Worm (Caenorhabditis elegans) whole organism, L1 larva: ENCODE results near the gene T09A5.5.

Experiments used
- C16A3.4 ChIP-seq: fragments of 150-350 bp; optimal IDR thresholded peaks from 2 replicates; lab custom pipeline; 2014; ENCODE audit warnings: missing biosample characterization, missing genetic modification characterization
- F16B12.6 ChIP-seq: fragments of 150-350 bp; optimal IDR thresholded peaks from 2 replicates; lab custom pipeline; 2014; ENCODE audit warnings: missing biosample characterization, missing genetic modification characterization
- aha-1 ChIP-seq: fragments of 150-350 bp; optimal IDR thresholded peaks from 2 replicates; lab custom pipeline; 2014; ENCODE audit warnings: missing biosample characterization, missing genetic modification characterization
- aly-2 ChIP-seq: fragments of 150-350 bp; optimal IDR thresholded peaks from 2 replicates; lab custom pipeline; 2014; ENCODE audit warnings: missing biosample characterization, missing genetic modification characterization
- blmp-1 ChIP-seq: fragments of 150-350 bp; optimal IDR thresholded peaks from 2 replicates; lab custom pipeline; 2014; ENCODE audit warnings: missing biosample characterization, missing genetic modification characterization
- ceh-82 ChIP-seq, 3 experiments: fragments of 150-350 bp in 1 of 3; sonication (generic microtip) in 2 of 3; optimal IDR thresholded peaks; 2 replicates each; lab custom pipeline; 2014 to 2017; ENCODE audit warnings: missing biosample characterization in 3 of 3, missing genetic modification characterization in 3 of 3
- dpl-1 ChIP-seq, 3 experiments: fragments of 150-350 bp in 2 of 3; sonication (generic microtip) in 1 of 3; optimal IDR thresholded peaks; 2 replicates each; lab custom pipeline; 2014 to 2017; ENCODE audit warnings: missing biosample characterization in 3 of 3, missing genetic modification characterization in 3 of 3, missing genetic modification reagents in 3 of 3
- dsc-1 ChIP-seq: sonication (generic microtip); optimal IDR thresholded peaks from 2 replicates; lab custom pipeline; 2016; ENCODE audit warnings: mild to moderate bottlenecking, missing genetic modification characterization, missing compliant biosample characterization
- efl-1 ChIP-seq, 4 experiments: fragments of 150-350 bp; optimal IDR thresholded peaks in 3 of 4; peaks in 1 of 4; 1 replicate in 1 of 4; 2 replicates in 3 of 4; lab custom pipeline; 2014; ENCODE audit warnings: missing biosample characterization in 2 of 4, missing genetic modification characterization in 2 of 4, missing genetic modification reagents in 2 of 4
- efl-3 ChIP-seq: fragments of 200-800 bp; sonication (Bioruptor generic); optimal IDR thresholded peaks from 2 replicates; lab custom pipeline; 2018; ENCODE audit warnings: mild to moderate bottlenecking, missing genetic modification characterization, missing compliant biosample characterization
- elt-2 ChIP-seq: sonication (generic microtip); optimal IDR thresholded peaks from 2 replicates; lab custom pipeline; 2016; ENCODE audit warnings: missing genetic modification characterization, mild to moderate bottlenecking, inconsistent platforms, missing compliant biosample characterization, missing genetic modification reagents
- fkh-4 ChIP-seq: sonication (generic microtip); optimal IDR thresholded peaks from 2 replicates; lab custom pipeline; 2016; ENCODE audit warnings: missing compliant biosample characterization, missing genetic modification characterization, borderline replicate concordance
- fkh-8 ChIP-seq: sonication (generic microtip); optimal IDR thresholded peaks from 2 replicates; lab custom pipeline; 2016; ENCODE audit warnings: mild to moderate bottlenecking, missing genetic modification characterization, missing compliant biosample characterization
- grh-1 ChIP-seq: fragments of 200-800 bp; sonication (Bioruptor generic); IDR thresholded peaks from 2 replicates; pipeline ENCODE4 v1.3.6; 2022; ENCODE audit warnings: missing genetic modification reagents, missing genetic modification characterization, missing compliant biosample characterization
- hpl-2 ChIP-seq: fragments of 150-350 bp; optimal IDR thresholded peaks from 2 replicates; lab custom pipeline; 2014; ENCODE audit warnings: missing biosample characterization, missing genetic modification reagents, missing genetic modification characterization
- isw-1 ChIP-seq: fragments of 200-800 bp; sonication (Bioruptor generic); IDR thresholded peaks from 2 replicates; pipeline ENCODE4 v1.3.6; 2022; ENCODE audit warnings: missing genetic modification characterization, missing compliant biosample characterization
- jun-1 ChIP-seq: fragments of 150-350 bp; optimal IDR thresholded peaks from 2 replicates; lab custom pipeline; 2014; ENCODE audit warnings: missing biosample characterization, missing genetic modification reagents, missing genetic modification characterization
- lin-13 ChIP-seq: fragments of 150-350 bp; optimal IDR thresholded peaks from 2 replicates; lab custom pipeline; 2014; ENCODE audit warnings: missing biosample characterization, missing genetic modification reagents, missing genetic modification characterization
- lin-15B ChIP-seq: fragments of 150-350 bp; sonication (generic microtip); optimal IDR thresholded peaks from 3 replicates; lab custom pipeline; 2014; ENCODE audit warnings: missing biosample characterization, missing genetic modification characterization
- lin-35 ChIP-seq, 2 experiments: fragments of 150-350 bp; optimal IDR thresholded peaks; 2 replicates each; lab custom pipeline; 2014; ENCODE audit warnings: missing biosample characterization in 2 of 2, missing genetic modification characterization in 2 of 2, missing genetic modification reagents in 2 of 2
- lsy-2 ChIP-seq, 2 experiments: fragments of 150-350 bp; optimal IDR thresholded peaks; 2 replicates each; lab custom pipeline; 2014; ENCODE audit warnings: missing biosample characterization in 2 of 2, missing genetic modification characterization in 2 of 2
- mab-9 ChIP-seq: fragments of 200-800 bp; sonication (Bioruptor generic); IDR thresholded peaks from 2 replicates; pipeline ENCODE4 v1.3.6; 2022; ENCODE audit warnings: missing genetic modification reagents, missing genetic modification characterization, missing compliant biosample characterization
- mdl-1 ChIP-seq, 2 experiments: fragments of 150-350 bp; optimal IDR thresholded peaks; 2 replicates each; lab custom pipeline; 2014 to 2017; ENCODE audit warnings: missing biosample characterization in 2 of 2, missing genetic modification characterization in 2 of 2, inconsistent platforms in 1 of 2
- mef-2 ChIP-seq: fragments of 150-350 bp; optimal IDR thresholded peaks from 2 replicates; lab custom pipeline; 2014; ENCODE audit warnings: missing biosample characterization, missing genetic modification characterization
- mep-1 ChIP-seq: fragments of 150-350 bp; optimal IDR thresholded peaks from 2 replicates; lab custom pipeline; 2014; ENCODE audit warnings: missing biosample characterization, missing genetic modification characterization
- nhr-12 ChIP-seq: sonication (generic microtip); optimal IDR thresholded peaks from 2 replicates; lab custom pipeline; 2017; ENCODE audit warnings: missing biosample characterization, missing genetic modification characterization
- nhr-19 ChIP-seq: fragments of 200-800 bp; sonication (Bioruptor generic); conservative IDR thresholded peaks from 2 replicates; pipeline ENCODE4 v1.3.6; 2022; ENCODE audit warnings: missing genetic modification characterization, missing compliant biosample characterization
- nhr-20 ChIP-seq: sonication (generic microtip); optimal IDR thresholded peaks from 2 replicates; lab custom pipeline; 2016; ENCODE audit warnings: mild to moderate bottlenecking, missing genetic modification characterization, missing compliant biosample characterization
- nhr-28 ChIP-seq: fragments of 150-350 bp; optimal IDR thresholded peaks from 2 replicates; lab custom pipeline; 2014; ENCODE audit warnings: missing biosample characterization, missing genetic modification characterization
- nhr-47 ChIP-seq: sonication (generic microtip); optimal IDR thresholded peaks from 2 replicates; lab custom pipeline; 2016; ENCODE audit warnings: mild to moderate bottlenecking, missing genetic modification characterization, moderate library complexity, missing compliant biosample characterization
- nhr-71 ChIP-seq: sonication (generic microtip); optimal IDR thresholded peaks from 2 replicates; lab custom pipeline; 2016; ENCODE audit warnings: mild to moderate bottlenecking, missing genetic modification characterization, moderate library complexity, missing compliant biosample characterization
- nhr-76 ChIP-seq: sonication (generic microtip); optimal IDR thresholded peaks from 2 replicates; lab custom pipeline; 2017; ENCODE audit warnings: missing biosample characterization, missing genetic modification characterization
- nhr-85 ChIP-seq: sonication (generic microtip); peaks from one replicate; lab custom pipeline; 2016; ENCODE audit warnings: missing genetic modification characterization, inconsistent platforms, missing compliant biosample characterization
- pag-3 ChIP-seq: sonication (generic microtip); optimal IDR thresholded peaks from 2 replicates; lab custom pipeline; 2017; ENCODE audit warnings: missing genetic modification characterization, mild to moderate bottlenecking, missing compliant biosample characterization, antibody characterized with exemption, borderline replicate concordance; ENCODE audit not compliant: insufficient read depth
- rnt-1 ChIP-seq: sonication (generic microtip); optimal IDR thresholded peaks from 2 replicates; lab custom pipeline; 2016; ENCODE audit warnings: mild to moderate bottlenecking, missing genetic modification characterization, moderate library complexity, missing compliant biosample characterization
- skn-1 ChIP-seq: fragments of 150-350 bp; optimal IDR thresholded peaks from 2 replicates; lab custom pipeline; 2014; ENCODE audit warnings: missing biosample characterization, missing genetic modification characterization
- snpc-4 ChIP-seq: fragments of 150-350 bp; optimal IDR thresholded peaks from 2 replicates; lab custom pipeline; 2014; ENCODE audit warnings: missing biosample characterization, missing genetic modification characterization
- snu-23 ChIP-seq: sonication (generic microtip); optimal IDR thresholded peaks from 2 replicates; lab custom pipeline; 2016; ENCODE audit warnings: missing genetic modification characterization, missing compliant biosample characterization
- swsn-7 ChIP-seq: sonication (generic microtip); optimal IDR thresholded peaks from 2 replicates; lab custom pipeline; 2016; ENCODE audit warnings: missing genetic modification characterization, missing compliant biosample characterization
- tbx-2 ChIP-seq: sonication (generic microtip); optimal IDR thresholded peaks from 2 replicates; lab custom pipeline; 2016; ENCODE audit warnings: missing genetic modification characterization, missing compliant biosample characterization
- unc-130 ChIP-seq: fragments of 150-350 bp; optimal IDR thresholded peaks from 2 replicates; lab custom pipeline; 2017; ENCODE audit warnings: missing biosample characterization, missing genetic modification characterization, inconsistent platforms
- unc-98 ChIP-seq: fragments of 200-800 bp; sonication (Bioruptor generic); IDR thresholded peaks from 2 replicates; pipeline ENCODE4 v1.3.6; 2022; ENCODE audit warnings: missing genetic modification characterization, missing compliant biosample characterization
- vab-15 ChIP-seq: sonication (generic microtip); optimal IDR thresholded peaks from 2 replicates; lab custom pipeline; 2017; ENCODE audit warnings: missing genotype, mild to moderate bottlenecking, missing genetic modification characterization, missing compliant biosample characterization
- xbp-1 ChIP-seq: sonication (generic microtip); optimal IDR thresholded peaks from 2 replicates; lab custom pipeline; 2016; ENCODE audit warnings: missing genetic modification characterization, missing compliant biosample characterization

The T09A5.5 gene

DNA sequence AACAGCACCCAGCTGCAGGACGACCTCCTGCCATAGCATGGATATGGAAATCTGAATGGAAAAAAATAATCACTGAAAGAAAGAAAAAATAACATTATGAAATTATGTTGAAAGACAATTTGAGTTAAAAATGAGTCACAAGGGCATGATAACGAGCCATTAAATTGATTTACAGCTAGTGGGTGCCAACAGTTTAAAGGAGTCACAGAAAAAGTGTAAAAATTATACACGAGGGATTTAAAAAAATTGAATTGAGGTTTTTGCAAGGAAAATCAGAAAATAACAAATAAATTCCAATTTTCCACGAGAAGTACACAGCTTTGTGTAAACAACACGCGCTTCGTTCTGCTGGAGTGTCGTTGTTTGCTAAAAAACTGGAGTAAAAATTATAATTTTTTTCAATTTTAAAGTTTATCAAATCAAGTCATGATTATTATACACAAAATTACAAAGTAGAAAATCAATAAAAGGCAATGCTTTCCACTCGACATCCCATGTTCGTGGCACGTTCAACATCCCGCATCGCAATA, 20.3 kb upstream of the T09A5.5 start, which contains the start of gene T01H3.3 (continued):
- TF ChIP-seq lin-35 (GFP tag; optimal IDR thresholded peaks at IDR 0.05; lab: Kevin White, UChicago) (peak; percentile 57 to 59), dsc-1 (peak; percentile 33), mep-1 (tag; lab: Kevin White, UChicago) (peak; percentile 13), nhr-19 (GFP tag; lab: Robert Waterston, UW) (peak; percentile 41; the same call in 1 of the 2 replicates)

DNA sequence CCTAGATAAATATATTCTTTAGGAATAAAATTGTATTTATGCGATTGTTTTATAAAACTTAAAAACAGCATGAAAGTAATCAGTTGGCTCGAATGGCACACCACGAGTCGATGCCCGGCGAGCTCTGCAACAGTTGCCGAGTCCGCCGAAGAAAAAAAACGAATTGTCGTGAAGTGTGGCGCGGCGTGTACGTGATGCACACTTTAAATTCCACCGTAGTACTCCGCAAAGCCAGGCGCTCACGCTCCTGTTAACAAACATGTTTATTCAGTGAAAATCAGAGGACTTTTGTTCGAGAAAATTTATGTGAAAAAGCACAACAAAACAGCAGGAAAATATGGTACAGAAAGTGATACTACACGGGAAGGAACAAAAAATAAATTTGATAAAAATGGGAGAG, 17.1 kb upstream of the T09A5.5 start:
- TF ChIP-seq xbp-1 (tag; lab: Kevin White, UChicago) (peak; percentile 35), snu-23 (GFP tag; lab: Kevin White, UChicago) (peak; percentile 70), isw-1 (GFP tag; lab: Robert Waterston, UW) (peak; percentile 8), pag-3 (peak; percentile 87), aha-1 (tag; lab: Kevin White, UChicago) (no peak), lin-35 (GFP tag; optimal IDR thresholded peaks at IDR 0.05; lab: Kevin White, UChicago) (peak; percentile 65 to 81), C16A3.4 (peak; percentile 76), blmp-1 (peak; percentile 54), efl-1 (optimal IDR thresholded peaks at IDR 0.05; lab: Kevin White, UChicago) (peak; percentile 61 to 72), efl-1 (GFP tag; optimal IDR thresholded peaks at IDR 0.05 in 1 of 2; lab: Kevin White, UChicago) (peak; percentile 61 to 94), elt-2 (tag; lab: Kevin White, UChicago) (no peak), unc-98 (GFP tag; lab: Robert Waterston, UW) (no peak), nhr-47 (tag; lab: Kevin White, UChicago) (peak; percentile 30), nhr-76 (tag; lab: Kevin White, UChicago) (no peak), grh-1 (GFP tag; lab: Robert Waterston, UW) (no peak), nhr-20 (peak; percentile 52), nhr-12 (no peak), jun-1 (tag; lab: Kevin White, UChicago) (no peak), vab-15 (tag; lab: Kevin White, UChicago) (peak; percentile 16), fkh-4 (tag; lab: Kevin White, UChicago) (no peak), nhr-28 (tag; lab: Kevin White, UChicago) (no peak), snpc-4 (tag; lab: Kevin White, UChicago) (peak; percentile 33), F16B12.6 (tag; lab: Kevin White, UChicago) (peak; percentile 91), lin-13 (peak; percentile 17), dpl-1 (GFP tag; optimal IDR thresholded peaks at IDR 0.05; lab: Kevin White, UChicago) (peak; percentile 19 to 68 (median 59)), lsy-2 (tag; optimal IDR thresholded peaks at IDR 0.05; lab: Kevin White, UChicago) (peak; percentile 90 to 98), fkh-8 (peak; percentile 35), rnt-1 (peak; percentile 48), mab-9 (GFP tag; lab: Robert Waterston, UW) (no peak), efl-3 (GFP tag; lab: Kevin White, UChicago) (no peak), nhr-85 (peak; percentile 14), tbx-2 (tag; lab: Kevin White, UChicago) (peak; percentile 33), hpl-2 (GFP tag; lab: Kevin White, UChicago) (no peak), mef-2 (tag; lab: Kevin White, UChicago) (no peak), aly-2 (no peak), skn-1 (tag; lab: Kevin White, UChicago) (peak; percentile 10), mep-1 (tag; lab: Kevin White, UChicago) (peak; percentile 47), mdl-1 (tag; optimal IDR thresholded peaks at IDR 0.05; lab: Kevin White, UChicago) (peak in 1 of 2 experiments; percentile 15), ceh-82 (tag; optimal IDR thresholded peaks at IDR 0.05; lab: Kevin White, UChicago) (peak in 2 of 3 experiments; percentile 3 to 71), unc-130 (tag; lab: Kevin White, UChicago) (peak; percentile 54), lin-15B (peak; percentile 44), swsn-7 (tag; lab: Kevin White, UChicago) (no peak), nhr-71 (tag; lab: Kevin White, UChicago) (peak; percentile 54), nhr-19 (GFP tag; lab: Robert Waterston, UW) (peak; percentile 18; the same call in 1 of the 2 replicates)
